Worm (Caenorhabditis elegans): ENCODE data around the gene gba-4.

Gene gba-4

ce11 chrIV:5374321-5374720, 23.6 kb upstream of the gba-4 start (continued):
- TF ChIP-seq attf-4 (tag; optimal IDR thresholded peaks at IDR 0.05) (no peak), ztf-11 (tag; optimal IDR thresholded peaks at IDR 0.05) (no peak), madf-9 (GFP tag; conservative IDR thresholded peaks at IDR 0.05) (no peak), pqm-1 (tag; optimal IDR thresholded peaks at IDR 0.05) (peak; percentile 8), fkh-10 (GFP tag; optimal IDR thresholded peaks at IDR 0.05) (no peak)

- TF ChIP-seq aha-1 (tag) (peak; percentile 43), unc-39 (tag; optimal IDR thresholded peaks at IDR 0.05) (no peak), lin-15B (tag; optimal IDR thresholded peaks at IDR 0.05) (no peak), Y75B8A.6 (GFP tag; IDR thresholded peaks at IDR 0.05) (no peak), mxl-2 (GFP tag; conservative IDR thresholded peaks at IDR 0.05) (no peak), ceh-82 (tag; optimal IDR thresholded peaks at IDR 0.05) (no peak), ceh-62 (tag; optimal IDR thresholded peaks at IDR 0.05) (no peak), dmd-9 (GFP tag; IDR thresholded peaks at IDR 0.05) (no peak), ceh-32 (tag; optimal IDR thresholded peaks at IDR 0.05; ENCODE audit: poor library complexity) (no peak), nhr-111 (GFP tag; optimal IDR thresholded peaks at IDR 0.05) (no peak), set-16 (GFP tag; IDR thresholded peaks at IDR 0.05) (no peak), R02D3.7 (tag; optimal IDR thresholded peaks at IDR 0.05) (no peak), hlh-30 (tag; optimal IDR thresholded peaks at IDR 0.05; ENCODE audit: insufficient read depth) (no peak), nhr-28 (tag; optimal IDR thresholded peaks at IDR 0.05) (no peak), ama-1 (optimal IDR thresholded peaks at IDR 0.05) (no peak), jun-1 (tag; optimal IDR thresholded peaks at IDR 0.05) (no peak), cey-2 (tag; optimal IDR thresholded peaks at IDR 0.05; ENCODE audit: borderline replicate concordance, insufficient read depth) (no peak), zag-1 (tag; optimal IDR thresholded peaks at IDR 0.05) (no peak), spr-3 (GFP tag; optimal IDR thresholded peaks at IDR 0.05) (no peak), Y48G9A.11 (GFP tag; IDR thresholded peaks at IDR 0.05) (no peak), ceh-28 (tag; optimal IDR thresholded peaks at IDR 0.05) (no peak), egl-43 (GFP tag; IDR thresholded peaks at IDR 0.05) (no peak), lin-13 (GFP tag; optimal IDR thresholded peaks at IDR 0.05) (no peak), arid-1 (GFP tag; conservative IDR thresholded peaks at IDR 0.05) (no peak), lin-38 (GFP tag; IDR thresholded peaks at IDR 0.05) (peak; percentile 58), ZK546.5 (tag; optimal IDR thresholded peaks at IDR 0.05) (no peak), lsy-2 (tag; optimal IDR thresholded peaks at IDR 0.05) (peak in 1 of 2 experiments; percentile 58), nhr-237 (tag; optimal IDR thresholded peaks at IDR 0.05) (no peak), tag-97 (GFP tag; IDR thresholded peaks at IDR 0.05) (no peak), mep-1 (tag; optimal IDR thresholded peaks at IDR 0.05) (peak; percentile 20), nhr-48 (tag; optimal IDR thresholded peaks at IDR 0.05) (no peak), aly-2 (tag; optimal IDR thresholded peaks at IDR 0.05) (no peak), F37D6.2 (tag; optimal IDR thresholded peaks at IDR 0.05) (no peak), zfp-3 (GFP tag; conservative IDR thresholded peaks at IDR 0.05) (no peak), lir-3 (tag; optimal IDR thresholded peaks at IDR 0.05) (no peak), hmg-1.1 (GFP tag; IDR thresholded peaks at IDR 0.05) (no peak), fkh-10 (GFP tag; optimal IDR thresholded peaks at IDR 0.05) (no peak), Y5F2A.4 (GFP tag; optimal IDR thresholded peaks at IDR 0.05) (no peak), ztf-11 (tag; optimal IDR thresholded peaks at IDR 0.05) (no peak), Y105C5A.15 (GFP tag; IDR thresholded peaks at IDR 0.05) (no peak), hif-1 (tag; optimal IDR thresholded peaks at IDR 0.05) (no peak), ces-1 (GFP tag; optimal IDR thresholded peaks at IDR 0.05) (no peak), F10B5.3 (tag; optimal IDR thresholded peaks at IDR 0.05) (no peak), ctbp-1 (GFP tag; IDR thresholded peaks at IDR 0.05) (no peak), D1046.2 (GFP tag; IDR thresholded peaks at IDR 0.05) (no peak), dmd-8 (GFP tag; IDR thresholded peaks at IDR 0.05) (no peak), php-3 (GFP tag; IDR thresholded peaks at IDR 0.05) (no peak), dmd-6 (GFP tag; IDR thresholded peaks at IDR 0.05) (no peak)
Measured at ce11 chrIV:5370914-5371313, 20.2 kb upstream of the gba-4 start.

Measured in whole organism, L4 larva.